Worm (Caenorhabditis elegans) whole organism, early embryonic: Measurements from ENCODE around the gene K08H2.7.

ENCODE experiments used
- B0310.2 ChIP-seq: sonication (generic microtip); optimal IDR thresholded peaks from 2 replicates; lab custom pipeline; 2016; ENCODE audit warnings: mild to moderate bottlenecking, missing genetic modification characterization, missing compliant biosample characterization
- F13C5.2 ChIP-seq: sonication (generic microtip); optimal IDR thresholded peaks from 2 replicates; lab custom pipeline; 2017; ENCODE audit warnings: mild to moderate bottlenecking, missing genetic modification characterization, inconsistent platforms, missing compliant biosample characterization
- aly-1 ChIP-seq: sonication (generic microtip); optimal IDR thresholded peaks from 2 replicates; lab custom pipeline; 2016; ENCODE audit warnings: missing genetic modification characterization, missing compliant biosample characterization
- ama-1 ChIP-seq: fragments of 150-350 bp; optimal IDR thresholded peaks from 2 replicates; lab custom pipeline; 2014
- ceh-13 ChIP-seq: fragments of 200-800 bp; sonication (Bioruptor generic); optimal IDR thresholded peaks from 2 replicates; lab custom pipeline; 2018; ENCODE audit warnings: mild to moderate bottlenecking, missing genetic modification characterization, missing compliant biosample characterization
- ceh-36 ChIP-seq: sonication (generic microtip); optimal IDR thresholded peaks from 2 replicates; lab custom pipeline; 2016; ENCODE audit warnings: missing genetic modification characterization, inconsistent platforms, missing compliant biosample characterization
- ets-7 ChIP-seq: sonication (generic microtip); optimal IDR thresholded peaks from 2 replicates; lab custom pipeline; 2016; ENCODE audit warnings: missing genotype, missing genetic modification characterization, missing compliant biosample characterization
- flt-1 ChIP-seq: fragments of 200-800 bp; sonication (Bioruptor generic); IDR thresholded peaks from 2 replicates; pipeline ENCODE4 v1.3.6; 2022; ENCODE audit warnings: missing genetic modification characterization, missing compliant biosample characterization
- hmbx-1 ChIP-seq: sonication (generic microtip); optimal IDR thresholded peaks from 2 replicates; lab custom pipeline; 2016; ENCODE audit warnings: mild to moderate bottlenecking, missing genetic modification characterization, missing compliant biosample characterization
- hmg-4 ChIP-seq: fragments of 200-800 bp; sonication (Bioruptor generic); optimal IDR thresholded peaks from 2 replicates; lab custom pipeline; 2018; ENCODE audit warnings: mild to moderate bottlenecking, missing genetic modification characterization, missing compliant biosample characterization
- hnd-1 ChIP-seq: sonication (generic microtip); optimal IDR thresholded peaks from 2 replicates; lab custom pipeline; 2016; ENCODE audit warnings: missing genetic modification characterization, missing compliant biosample characterization
- pes-1 ChIP-seq: fragments of 200-800 bp; sonication (Bioruptor generic); IDR thresholded peaks from 2 replicates; pipeline ENCODE4 v1.3.6; 2022; ENCODE audit warnings: missing genetic modification reagents, missing genetic modification characterization, missing compliant biosample characterization
- scrt-1 ChIP-seq: fragments of 200-800 bp; sonication (Bioruptor generic); IDR thresholded peaks from 2 replicates; pipeline ENCODE4 v1.3.6; 2022; ENCODE audit warnings: missing genetic modification characterization, missing compliant biosample characterization
- sea-1 ChIP-seq: fragments of 200-800 bp; sonication (Bioruptor generic); conservative IDR thresholded peaks from 2 replicates; pipeline ENCODE4 v1.3.6; 2022; ENCODE audit warnings: missing genetic modification characterization, missing compliant biosample characterization
- tbx-11 ChIP-seq: fragments of 200-800 bp; sonication (Bioruptor generic); IDR thresholded peaks from 2 replicates; pipeline ENCODE4 v1.3.6; 2022; ENCODE audit warnings: missing genetic modification characterization, missing compliant biosample characterization
- tbx-37 ChIP-seq: fragments of 200-800 bp; sonication (Bioruptor generic); conservative IDR thresholded peaks from 2 replicates; pipeline ENCODE4 v1.3.6; 2022; ENCODE audit warnings: missing genetic modification reagents, missing genetic modification characterization, missing compliant biosample characterization
- tra-4 ChIP-seq: sonication (generic microtip); optimal IDR thresholded peaks from 2 replicates; lab custom pipeline; 2017; ENCODE audit warnings: missing genetic modification characterization, missing compliant biosample characterization

Gene K08H2.7

ce11 chrX:13286533-13286932, 38.3 kb upstream of the K08H2.7 start, which contains the start of gene R04D3.2:
R04D3.2 (minus strand) TSS chrX:13286633.
- TF ChIP-seq sea-1 (GFP tag; lab: Robert Waterston, UW) (no peak), tbx-11 (no peak), aly-1 (no peak), ets-7 (tag; lab: Kevin White, UChicago) (no peak), ceh-36 (tag; lab: Kevin White, UChicago) (no peak), scrt-1 (GFP tag; lab: Robert Waterston, UW) (no peak), pes-1 (GFP tag; lab: Robert Waterston, UW) (no peak), tbx-37 (GFP tag; lab: Robert Waterston, UW) (no peak), hnd-1 (tag; lab: Kevin White, UChicago) (no peak), hmbx-1 (tag; lab: Kevin White, UChicago) (no peak), B0310.2 (no peak)

DNA sequence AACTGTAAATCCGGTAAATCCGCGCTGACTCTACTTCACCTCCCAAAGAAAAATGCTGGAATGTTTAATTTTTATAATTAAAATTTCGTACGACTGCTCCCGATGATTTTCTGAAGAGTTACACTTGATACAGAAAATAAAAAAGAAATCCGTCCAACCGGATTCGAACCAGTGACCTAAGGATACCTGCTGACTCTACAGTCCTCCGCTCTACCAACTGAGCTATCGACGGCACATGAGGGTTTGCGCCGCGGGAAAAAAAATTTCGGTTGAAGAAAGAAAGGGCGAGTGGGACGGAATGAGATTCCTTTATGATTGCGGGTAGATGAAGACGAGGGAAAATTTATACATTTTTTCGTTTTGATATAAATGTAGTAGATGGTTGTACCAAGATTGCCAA, 36.4 kb upstream of the K08H2.7 start:
- no peak for TF ChIP-seq sea-1 (GFP tag; lab: Robert Waterston, UW)
- TF ChIP-seq pes-1 (GFP tag; lab: Robert Waterston, UW): no peak
- TF ChIP-seq ama-1 (lab: Kevin White, UChicago): no peak
- TF ChIP-seq B0310.2: no peak
- TF ChIP-seq tra-4: no peak
- no peak for TF ChIP-seq hmbx-1 (tag; lab: Kevin White, UChicago)
- TF ChIP-seq ets-7 (tag; lab: Kevin White, UChicago): no peak
- no peak for TF ChIP-seq hnd-1 (tag; lab: Kevin White, UChicago)
- TF ChIP-seq tbx-37 (GFP tag; lab: Robert Waterston, UW): no peak
- no peak for TF ChIP-seq ceh-36 (tag; lab: Kevin White, UChicago)
- TF ChIP-seq ceh-13 (GFP tag; lab: Kevin White, UChicago): no peak
- no peak for TF ChIP-seq tbx-11
- TF ChIP-seq aly-1: no peak
- TF ChIP-seq flt-1 (GFP tag; lab: Robert Waterston, UW): no peak
- no peak for TF ChIP-seq hmg-4 (GFP tag; lab: Kevin White, UChicago)
- TF ChIP-seq scrt-1 (GFP tag; lab: Robert Waterston, UW): no peak
- TF ChIP-seq F13C5.2: no peak

ce11 chrX:13284091-13284490, 35.9 kb upstream of the K08H2.7 start, which contains the start of gene cyp-14A4:
cyp-14A4 (minus strand) TSS chrX:13284197.
- TF ChIP-seq flt-1 (GFP tag; lab: Robert Waterston, UW): no peak
- no peak for TF ChIP-seq hmg-4 (GFP tag; lab: Kevin White, UChicago)
- TF ChIP-seq B0310.2: no peak
- TF ChIP-seq hnd-1 (tag; lab: Kevin White, UChicago): no peak
- no peak for TF ChIP-seq sea-1 (GFP tag; lab: Robert Waterston, UW)

ce11 chrX:13283462-13283861, 35.2 kb upstream of the K08H2.7 start:
- TF ChIP-seq tra-4: no peak
- no peak for TF ChIP-seq tbx-37 (GFP tag; lab: Robert Waterston, UW)
- no peak for TF ChIP-seq aly-1
- TF ChIP-seq F13C5.2: no peak
- TF ChIP-seq pes-1 (GFP tag; lab: Robert Waterston, UW): no peak
- no peak for TF ChIP-seq ceh-36 (tag; lab: Kevin White, UChicago)
- no peak for TF ChIP-seq scrt-1 (GFP tag; lab: Robert Waterston, UW)
- no peak for TF ChIP-seq ceh-13 (GFP tag; lab: Kevin White, UChicago)
- no peak for TF ChIP-seq tbx-11

DNA sequence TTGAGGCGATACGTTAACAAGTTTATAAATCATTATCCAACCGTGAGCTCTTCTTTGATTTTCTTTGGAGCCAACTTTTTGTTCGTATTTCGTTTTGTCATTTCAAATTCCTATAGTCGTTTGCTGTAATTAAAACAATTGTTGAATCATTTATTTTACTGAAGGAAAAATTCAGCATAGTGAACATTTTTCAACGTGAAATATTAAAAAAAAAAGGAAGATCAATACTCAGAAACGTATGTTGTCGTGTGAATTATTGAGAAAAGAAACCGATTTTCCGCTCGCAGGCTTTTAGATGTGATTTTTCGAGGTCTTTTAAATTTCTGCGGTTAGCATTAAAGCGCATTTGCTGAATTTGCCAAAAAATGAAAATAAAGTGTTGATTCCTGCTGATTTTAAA, 30.6 kb upstream of the K08H2.7 start, which contains the start of gene phf-33:
phf-33 (minus strand) TSS at position 101 of the 400 bp plus-strand sequence.
- no peak for TF ChIP-seq flt-1 (GFP tag; lab: Robert Waterston, UW)
- no peak for TF ChIP-seq aly-1
- no peak for TF ChIP-seq sea-1 (GFP tag; lab: Robert Waterston, UW)
- no peak for TF ChIP-seq tbx-37 (GFP tag; lab: Robert Waterston, UW)
- no peak for TF ChIP-seq hmbx-1 (tag; lab: Kevin White, UChicago)
- no peak for TF ChIP-seq F13C5.2
- TF ChIP-seq tbx-11: no peak
- no peak for TF ChIP-seq pes-1 (GFP tag; lab: Robert Waterston, UW)
- TF ChIP-seq B0310.2: no peak
- no peak for TF ChIP-seq ets-7 (tag; lab: Kevin White, UChicago)
- TF ChIP-seq tra-4: no peak
- no peak for TF ChIP-seq scrt-1 (GFP tag; lab: Robert Waterston, UW)
- TF ChIP-seq ceh-13 (GFP tag; lab: Kevin White, UChicago): no peak

ce11 chrX:13274102-13274501, 25.9 kb upstream of the K08H2.7 start, which contains the start of gene cyp-14A3:
cyp-14A3 (minus strand) TSS chrX:13274202.
- no peak for TF ChIP-seq scrt-1 (GFP tag; lab: Robert Waterston, UW)
- no peak for TF ChIP-seq ceh-36 (tag; lab: Kevin White, UChicago)
- TF ChIP-seq aly-1: no peak
- TF ChIP-seq hmbx-1 (tag; lab: Kevin White, UChicago): no peak
- no peak for TF ChIP-seq hnd-1 (tag; lab: Kevin White, UChicago)
- no peak for TF ChIP-seq ceh-13 (GFP tag; lab: Kevin White, UChicago)
- TF ChIP-seq flt-1 (GFP tag; lab: Robert Waterston, UW): no peak
- no peak for TF ChIP-seq F13C5.2
- no peak for TF ChIP-seq pes-1 (GFP tag; lab: Robert Waterston, UW)
- TF ChIP-seq hmg-4 (GFP tag; lab: Kevin White, UChicago): no peak
- no peak for TF ChIP-seq tbx-37 (GFP tag; lab: Robert Waterston, UW)

- TF ChIP-seq hmg-4 (GFP tag; lab: Kevin White, UChicago): no peak
- TF ChIP-seq flt-1 (GFP tag; lab: Robert Waterston, UW): no peak
- TF ChIP-seq sea-1 (GFP tag; lab: Robert Waterston, UW): no peak
- no peak for TF ChIP-seq F13C5.2
- no peak for TF ChIP-seq hmbx-1 (tag; lab: Kevin White, UChicago)
- no peak for TF ChIP-seq ceh-36 (tag; lab: Kevin White, UChicago)
- TF ChIP-seq tbx-11: no peak
- TF ChIP-seq aly-1: no peak
- TF ChIP-seq ceh-13 (GFP tag; lab: Kevin White, UChicago): no peak
- no peak for TF ChIP-seq B0310.2
- TF ChIP-seq ets-7 (tag; lab: Kevin White, UChicago): no peak
- TF ChIP-seq ama-1 (lab: Kevin White, UChicago): no peak
These were observed 21.3 kb upstream of the K08H2.7 start, which contains the start of gene cyp-14A2 for ce11 chrX:13269586-13269985. cyp-14A2 (minus strand) TSS chrX:13269686.
